Fruit fly (Drosophila melanogaster): ENCODE data around the gene Grx5.

- TF ChIP-seq CG8159 (tag; optimal IDR thresholded peaks at IDR 0.05) (no peak), rn (GFP tag; IDR thresholded peaks at IDR 0.05) (no peak), CG34367 (tag; optimal IDR thresholded peaks at IDR 0.05) (no peak), CG10348 (GFP tag; IDR thresholded peaks at IDR 0.05) (no peak), EcR (GFP tag; optimal IDR thresholded peaks at IDR 0.05) (no peak), CG14655 (GFP tag; optimal IDR thresholded peaks at IDR 0.05) (no peak), CG13204 (GFP tag; optimal IDR thresholded peaks at IDR 0.05) (no peak)
Observed at dm6 chrX:14878917-14879316, 40.9 kb upstream of the Grx5 start.
